Fruit fly (Drosophila melanogaster) whole organism, wandering third instar larva: ENCODE measurements around the gene CG43203.

Experiments used
- Hr78 ChIP-seq: fragments of >200 bp; optimal IDR thresholded peaks from 2 replicates; lab custom pipeline; 2017; ENCODE audit warnings: missing biosample characterization, missing genetic modification characterization
- pan ChIP-seq: fragments of >200 bp; optimal IDR thresholded peaks from 2 replicates; lab custom pipeline; 2017

DNA sequence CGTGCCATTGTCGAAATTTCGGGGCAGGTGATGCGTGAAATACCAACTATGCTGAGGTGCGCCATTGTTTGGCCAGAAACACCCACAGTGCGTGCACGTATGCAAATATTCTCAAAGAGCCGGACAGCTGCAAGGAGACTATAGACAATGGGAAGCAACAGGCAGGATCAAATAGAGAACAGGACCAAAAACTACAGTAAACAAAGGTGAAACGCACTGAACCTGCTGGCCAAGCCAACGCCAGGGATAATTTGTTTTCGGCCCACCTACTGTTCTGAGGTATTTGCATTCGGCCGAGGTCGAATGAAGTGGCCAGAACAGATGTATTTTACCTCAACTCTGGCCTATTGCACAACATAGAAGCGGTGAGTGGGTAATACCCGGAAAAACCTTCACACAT is 12.1 kb upstream of the CG43203 start:
- TF ChIP-seq pan (no peak), Hr78 (GFP tag; lab: Kevin White, UChicago) (no peak)
